Worm (Caenorhabditis elegans): ENCODE results near the gene C03B1.2.

DNA sequence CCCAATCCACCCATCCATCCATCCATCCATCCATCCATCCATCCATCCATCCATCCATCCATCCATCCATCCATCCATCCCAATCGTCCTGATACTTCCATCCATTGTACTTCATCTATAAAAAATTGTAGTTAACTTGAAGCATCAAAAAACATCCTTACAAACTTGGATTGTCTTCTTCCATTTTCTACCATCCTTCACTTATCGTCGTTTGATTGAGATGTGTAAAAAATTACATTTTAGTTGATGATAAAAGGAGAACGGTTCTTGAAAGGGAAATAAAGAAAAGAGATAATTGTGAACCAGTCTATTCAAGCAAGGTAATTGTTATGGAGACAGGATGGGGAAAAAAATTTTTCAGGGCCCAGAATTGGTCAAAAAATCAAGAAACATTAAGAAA, 12.0 kb upstream of the C03B1.2 start, which contains the start of gene C03B1.10:
- TF ChIP-seq odd-2 (tag; optimal IDR thresholded peaks at IDR 0.05) (no peak), nfya-1 (tag; optimal IDR thresholded peaks at IDR 0.05) (no peak), ceh-24 (tag; optimal IDR thresholded peaks at IDR 0.05) (no peak), sdc-2 (tag; optimal IDR thresholded peaks at IDR 0.05) (no peak), sox-4 (tag; optimal IDR thresholded peaks at IDR 0.05) (no peak), tbx-2 (tag; optimal IDR thresholded peaks at IDR 0.05) (no peak), ama-1 (optimal IDR thresholded peaks at IDR 0.05) (no peak), hlh-13 (GFP tag; optimal IDR thresholded peaks at IDR 0.05) (no peak), F13H6.1 (tag; optimal IDR thresholded peaks at IDR 0.05) (no peak), hlh-8 (tag; optimal IDR thresholded peaks at IDR 0.05) (no peak), fkh-10 (GFP tag; optimal IDR thresholded peaks at IDR 0.05) (no peak)
